Worm (Caenorhabditis elegans) whole organism, L3 larva: ENCODE data around the gene ugt-48.

Source experiments
- R02D3.7 ChIP-seq: fragments of 150-350 bp; optimal IDR thresholded peaks from 2 replicates; lab custom pipeline; 2014; ENCODE audit warnings: missing biosample characterization, missing genetic modification characterization
- ZK546.5 ChIP-seq: sonication (generic microtip); optimal IDR thresholded peaks from 2 replicates; lab custom pipeline; 2017; ENCODE audit warnings: missing biosample characterization, missing genetic modification characterization
- ama-1 ChIP-seq: fragments of 150-350 bp; optimal IDR thresholded peaks from 2 replicates; lab custom pipeline; 2018
- ceh-28 ChIP-seq: fragments of 150-350 bp; optimal IDR thresholded peaks from 2 replicates; lab custom pipeline; 2014; ENCODE audit warnings: missing biosample characterization, missing genetic modification reagents, missing genetic modification characterization
- ceh-82 ChIP-seq: fragments of 150-350 bp; optimal IDR thresholded peaks from 2 replicates; lab custom pipeline; 2014; ENCODE audit warnings: missing biosample characterization, missing genetic modification characterization
- ceh-9 ChIP-seq: sonication (generic microtip); optimal IDR thresholded peaks from 2 replicates; lab custom pipeline; 2018; ENCODE audit warnings: missing biosample characterization, missing genetic modification characterization
- daf-12 ChIP-seq: fragments of 150-350 bp; optimal IDR thresholded peaks from 2 replicates; lab custom pipeline; 2014; ENCODE audit warnings: missing biosample characterization, missing genetic modification reagents, missing genetic modification characterization
- egl-5 ChIP-seq: fragments of 150-350 bp; optimal IDR thresholded peaks from 2 replicates; lab custom pipeline; 2017; ENCODE audit warnings: missing biosample characterization, missing genetic modification reagents, missing genetic modification characterization, inconsistent platforms
- elt-1 ChIP-seq: fragments of 150-350 bp; optimal IDR thresholded peaks from 2 replicates; lab custom pipeline; 2014; ENCODE audit warnings: missing biosample characterization, missing genetic modification characterization
- fkh-2 ChIP-seq: fragments of 150-350 bp; optimal IDR thresholded peaks from 2 replicates; lab custom pipeline; 2014; ENCODE audit warnings: missing biosample characterization, missing genetic modification reagents, missing genetic modification characterization
- fos-1 ChIP-seq: fragments of 150-350 bp; optimal IDR thresholded peaks from 2 replicates; lab custom pipeline; 2014; ENCODE audit warnings: missing biosample characterization, missing genetic modification characterization
- hmg-11 ChIP-seq: sonication (generic microtip); optimal IDR thresholded peaks from 2 replicates; lab custom pipeline; 2016; ENCODE audit warnings: missing genetic modification characterization, missing compliant biosample characterization
- jun-1 ChIP-seq: fragments of 150-350 bp; optimal IDR thresholded peaks from 2 replicates; lab custom pipeline; 2014; ENCODE audit warnings: missing biosample characterization, missing genetic modification reagents, missing genetic modification characterization
- lin-15B ChIP-seq: fragments of 150-350 bp; optimal IDR thresholded peaks from 2 replicates; lab custom pipeline; 2014; ENCODE audit warnings: missing biosample characterization, missing genetic modification characterization
- lin-39 ChIP-seq: fragments of 150-350 bp; optimal IDR thresholded peaks from 2 replicates; lab custom pipeline; 2018; ENCODE audit warnings: missing biosample characterization, missing genetic modification reagents, missing genetic modification characterization
- lsy-12 ChIP-seq: sonication (generic microtip); optimal IDR thresholded peaks from 2 replicates; lab custom pipeline; 2016; ENCODE audit warnings: mild to moderate bottlenecking, missing genetic modification characterization, missing compliant biosample characterization
- mdl-1 ChIP-seq: fragments of 150-350 bp; optimal IDR thresholded peaks from 2 replicates; lab custom pipeline; 2014; ENCODE audit warnings: missing biosample characterization, missing genetic modification characterization
- mml-1 ChIP-seq: fragments of 150-350 bp; sonication (generic microtip); optimal IDR thresholded peaks from 3 replicates; lab custom pipeline; 2014; ENCODE audit warnings: missing biosample characterization, missing genetic modification characterization
- nfya-1 ChIP-seq: sonication (generic microtip); optimal IDR thresholded peaks from 2 replicates; lab custom pipeline; 2017; ENCODE audit warnings: missing genetic modification characterization, mild to moderate bottlenecking, missing compliant biosample characterization, antibody characterized with exemption, moderate library complexity; ENCODE audit not compliant: insufficient read depth
- nhr-11 ChIP-seq: fragments of 150-350 bp; optimal IDR thresholded peaks from 2 replicates; lab custom pipeline; 2014; ENCODE audit warnings: missing biosample characterization, missing genetic modification characterization
- nhr-12 ChIP-seq: fragments of 150-350 bp; optimal IDR thresholded peaks from 2 replicates; lab custom pipeline; 2014; ENCODE audit warnings: missing biosample characterization, missing genetic modification characterization
- nhr-23 ChIP-seq: fragments of 150-350 bp; optimal IDR thresholded peaks from 2 replicates; lab custom pipeline; 2014; ENCODE audit warnings: missing biosample characterization, missing genetic modification reagents, missing genetic modification characterization
- nhr-237 ChIP-seq: fragments of 150-350 bp; optimal IDR thresholded peaks from 2 replicates; lab custom pipeline; 2014; ENCODE audit warnings: missing biosample characterization, missing genetic modification characterization
- nhr-25 ChIP-seq: sonication (generic microtip); optimal IDR thresholded peaks from 2 replicates; lab custom pipeline; 2017; ENCODE audit warnings: missing biosample characterization, missing genetic modification characterization
- nhr-43 ChIP-seq: sonication (generic microtip); optimal IDR thresholded peaks from 2 replicates; lab custom pipeline; 2016; ENCODE audit warnings: mild to moderate bottlenecking, missing genetic modification characterization, missing compliant biosample characterization; ENCODE audit not compliant: poor library complexity, severe bottlenecking
- nhr-67 ChIP-seq: fragments of 150-350 bp; optimal IDR thresholded peaks from 2 replicates; lab custom pipeline; 2014; ENCODE audit warnings: missing biosample characterization, missing genetic modification characterization
- nhr-76 ChIP-seq: fragments of 150-350 bp; sonication (generic microtip); optimal IDR thresholded peaks from 5 replicates; lab custom pipeline; 2014; ENCODE audit warnings: missing biosample characterization, missing genetic modification characterization
- nhr-77 ChIP-seq: fragments of 150-350 bp; optimal IDR thresholded peaks from 2 replicates; lab custom pipeline; 2014; ENCODE audit warnings: missing biosample characterization, missing genetic modification characterization
- pha-4 ChIP-seq: fragments of 150-350 bp; optimal IDR thresholded peaks from 2 replicates; lab custom pipeline; 2014; ENCODE audit warnings: missing biosample characterization, missing genetic modification reagents, missing genetic modification characterization
- pqm-1 ChIP-seq: fragments of 150-350 bp; optimal IDR thresholded peaks from 2 replicates; lab custom pipeline; 2017; ENCODE audit warnings: missing biosample characterization, missing genetic modification characterization, inconsistent platforms
- skn-1 ChIP-seq: fragments of 150-350 bp; optimal IDR thresholded peaks from 2 replicates; lab custom pipeline; 2014; ENCODE audit warnings: missing biosample characterization, missing genetic modification characterization
- snpc-4 ChIP-seq: fragments of 150-350 bp; optimal IDR thresholded peaks from 2 replicates; lab custom pipeline; 2014; ENCODE audit warnings: missing biosample characterization, missing genetic modification characterization
- tbx-2 ChIP-seq: sonication (generic microtip); optimal IDR thresholded peaks from 2 replicates; lab custom pipeline; 2016; ENCODE audit warnings: mild to moderate bottlenecking, missing genetic modification characterization, missing compliant biosample characterization
- unc-39 ChIP-seq: sonication (generic microtip); optimal IDR thresholded peaks from 4 replicates; lab custom pipeline; 2017; ENCODE audit warnings: missing biosample characterization, missing genetic modification characterization
- ztf-11 ChIP-seq: fragments of 150-350 bp; optimal IDR thresholded peaks from 2 replicates; lab custom pipeline; 2014; ENCODE audit warnings: missing biosample characterization, missing genetic modification characterization
- ztf-4 ChIP-seq: fragments of 150-350 bp; optimal IDR thresholded peaks from 2 replicates; lab custom pipeline; 2014; ENCODE audit warnings: missing biosample characterization, missing genetic modification characterization

ugt-48 gene

ce11 chrV:5535774-5536173, 12.1 kb downstream of the ugt-48 start, which contains the start of gene C24G6.8:
Gene C24G6.8 (minus strand): TSS chrV:5535874.
- TF ChIP-seq jun-1 (tag; lab: Kevin White, UChicago) (no peak), ztf-11 (tag; lab: Kevin White, UChicago) (no peak), nhr-67 (tag; lab: Kevin White, UChicago) (no peak), ztf-4 (tag; lab: Kevin White, UChicago) (no peak), unc-39 (tag; lab: Kevin White, UChicago) (no peak), skn-1 (tag; lab: Kevin White, UChicago) (no peak)
- TF ChIP-seq, all 47 proteins: peak for 0

DNA sequence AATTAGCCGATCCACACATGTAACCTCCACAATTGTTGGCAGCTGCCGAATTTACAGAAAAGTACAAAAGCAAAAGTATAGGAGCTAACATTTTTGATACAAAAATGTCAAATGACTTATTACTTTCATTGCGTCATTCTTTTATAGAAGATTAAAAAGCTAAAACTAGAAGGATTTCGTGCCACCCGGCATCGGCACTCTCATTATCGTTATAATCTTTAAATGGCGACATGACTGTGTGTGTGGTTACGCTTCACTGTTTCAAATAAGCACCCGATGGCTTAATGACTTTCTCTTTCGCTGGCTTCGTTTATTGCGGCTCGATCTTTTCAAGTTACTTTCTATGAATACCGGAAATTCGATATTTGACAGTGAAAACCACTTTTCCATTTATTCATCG, 14.1 kb downstream of the ugt-48 start, which contains the start of gene grl-1:
Gene grl-1, minus strand, starts transcription at position 101 of the 400 bp plus-strand sequence.
- TF ChIP-seq lin-15B, result no peak
- no peak for TF ChIP-seq ama-1 (lab: Kevin White, UChicago)
- TF ChIP-seq mml-1 (tag; lab: Kevin White, UChicago), result no peak
- no peak for TF ChIP-seq ceh-28 (tag; lab: Kevin White, UChicago)
- no peak for TF ChIP-seq daf-12 (tag; lab: Kevin White, UChicago)
- no peak for TF ChIP-seq R02D3.7 (tag; lab: Kevin White, UChicago)

DNA sequence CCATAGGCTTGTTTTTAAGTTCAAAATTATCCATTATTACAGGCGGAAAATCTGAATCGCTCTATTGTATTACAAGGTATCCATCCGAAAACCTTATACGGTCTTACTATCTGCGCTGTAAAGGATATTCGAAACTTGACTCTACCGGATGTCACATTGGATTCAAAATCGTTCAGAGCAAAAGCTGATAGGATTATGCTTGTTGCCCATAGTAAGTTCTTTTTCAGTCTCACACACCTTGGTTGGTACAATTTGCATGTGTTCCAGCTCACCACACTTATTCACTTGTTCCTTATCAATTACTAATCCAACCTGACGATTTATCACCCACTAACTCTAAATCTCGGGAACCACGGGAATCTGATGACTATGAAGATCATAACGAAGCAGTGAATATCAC, 20.2 kb downstream of the ugt-48 start:
- TF ChIP-seq nhr-76 (tag; lab: Kevin White, UChicago) (no peak), snpc-4 (tag; lab: Kevin White, UChicago) (no peak), nhr-43 (tag; lab: Kevin White, UChicago) (no peak), tbx-2 (tag; lab: Kevin White, UChicago) (no peak), nfya-1 (tag; lab: Kevin White, UChicago) (no peak), nhr-77 (tag; lab: Kevin White, UChicago) (no peak), R02D3.7 (tag; lab: Kevin White, UChicago) (no peak), nhr-12 (tag; lab: Kevin White, UChicago) (no peak), ZK546.5 (tag; lab: Kevin White, UChicago) (no peak), nhr-237 (no peak), jun-1 (tag; lab: Kevin White, UChicago) (no peak), skn-1 (tag; lab: Kevin White, UChicago) (no peak), ztf-4 (tag; lab: Kevin White, UChicago) (no peak)

DNA sequence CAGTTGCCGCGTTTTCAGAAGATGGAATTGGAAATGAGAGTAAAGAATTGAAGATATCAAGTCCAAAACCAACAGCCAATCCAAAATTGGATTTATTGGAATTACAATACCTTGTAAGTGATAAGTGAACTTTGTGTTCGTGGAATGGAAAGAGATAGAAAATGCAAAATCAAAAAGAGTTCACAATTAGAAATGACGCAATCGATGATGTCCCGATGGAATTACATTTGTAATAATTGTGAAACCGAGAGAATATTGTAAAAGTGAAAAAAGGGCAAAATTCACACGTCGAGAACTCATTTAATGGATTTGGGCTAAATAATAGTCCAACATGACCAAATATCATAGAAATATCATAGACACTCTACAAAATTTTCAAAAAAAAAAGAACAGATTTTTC, 22.7 kb downstream of the ugt-48 start:
- TF ChIP-seq fkh-2 (tag; lab: Kevin White, UChicago) (no peak), hmg-11 (tag; lab: Kevin White, UChicago) (no peak), nhr-237 (no peak)

- TF ChIP-seq ztf-11 (tag; lab: Kevin White, UChicago), result no peak
- TF ChIP-seq snpc-4 (tag; lab: Kevin White, UChicago), result no peak
- TF ChIP-seq nhr-25 (tag; lab: Kevin White, UChicago), result peak; percentile 73
- TF ChIP-seq egl-5 (tag; lab: Kevin White, UChicago), result no peak
- TF ChIP-seq hmg-11 (tag; lab: Kevin White, UChicago), result no peak
- TF ChIP-seq unc-39 (tag; lab: Kevin White, UChicago), result no peak
- TF ChIP-seq elt-1 (tag; lab: Kevin White, UChicago), result peak; percentile 98
- TF ChIP-seq nhr-77 (tag; lab: Kevin White, UChicago), result no peak
- TF ChIP-seq fos-1 (tag; lab: Kevin White, UChicago), result no peak
- TF ChIP-seq ceh-9 (tag; lab: Kevin White, UChicago), result no peak
- TF ChIP-seq lin-39 (tag; lab: Kevin White, UChicago), result no peak
- no peak for TF ChIP-seq ama-1 (lab: Kevin White, UChicago)
- no peak for TF ChIP-seq nhr-67 (tag; lab: Kevin White, UChicago)
- no peak for TF ChIP-seq nhr-11 (tag; lab: Kevin White, UChicago)
- TF ChIP-seq fkh-2 (tag; lab: Kevin White, UChicago), result no peak
- TF ChIP-seq nhr-23 (tag; lab: Kevin White, UChicago), result peak; percentile 67
- no peak for TF ChIP-seq lsy-12 (tag; lab: Kevin White, UChicago)
- peak; percentile 22 for TF ChIP-seq daf-12 (tag; lab: Kevin White, UChicago)
- TF ChIP-seq pqm-1 (tag; lab: Kevin White, UChicago), result no peak
- TF ChIP-seq R02D3.7 (tag; lab: Kevin White, UChicago), result no peak
- TF ChIP-seq ceh-82 (tag; lab: Kevin White, UChicago), result no peak
- no peak for TF ChIP-seq nhr-76 (tag; lab: Kevin White, UChicago)
- no peak for TF ChIP-seq mdl-1
- TF ChIP-seq pha-4, result no peak
- TF ChIP-seq, all 47 proteins: peak for 4
Measured at ce11 chrV:5523260-5523659, 24.6 kb downstream of the ugt-48 start.
